Worm (Caenorhabditis elegans) whole organism, L1 larva: ENCODE measurements around the gene Y41C4A.22.

Experiments used
- alr-1 ChIP-seq: fragments of 200-800 bp; sonication (Bioruptor generic); optimal IDR thresholded peaks from 2 replicates; lab custom pipeline; 2018; ENCODE audit warnings: borderline replicate concordance, mild to moderate bottlenecking, missing genetic modification characterization, missing compliant biosample characterization
- aly-2 ChIP-seq: fragments of 150-350 bp; optimal IDR thresholded peaks from 2 replicates; lab custom pipeline; 2014; ENCODE audit warnings: missing biosample characterization, missing genetic modification characterization
- blmp-1 ChIP-seq: fragments of 150-350 bp; optimal IDR thresholded peaks from 2 replicates; lab custom pipeline; 2014; ENCODE audit warnings: missing biosample characterization, missing genetic modification characterization
- ceh-8 ChIP-seq: fragments of 200-800 bp; sonication (Bioruptor generic); optimal IDR thresholded peaks from 2 replicates; lab custom pipeline; 2018; ENCODE audit warnings: mild to moderate bottlenecking, missing genetic modification characterization, moderate library complexity, missing compliant biosample characterization
- ceh-82 ChIP-seq, 3 experiments: fragments of 150-350 bp in 1 of 3; sonication (generic microtip) in 2 of 3; optimal IDR thresholded peaks; 2 replicates each; lab custom pipeline; 2014 to 2017; ENCODE audit warnings: missing biosample characterization in 3 of 3, missing genetic modification characterization in 3 of 3
- ceh-90 ChIP-seq: sonication (generic microtip); optimal IDR thresholded peaks from 2 replicates; lab custom pipeline; 2016; ENCODE audit warnings: missing genetic modification characterization, missing compliant biosample characterization
- dsc-1 ChIP-seq: sonication (generic microtip); optimal IDR thresholded peaks from 2 replicates; lab custom pipeline; 2016; ENCODE audit warnings: mild to moderate bottlenecking, missing genetic modification characterization, missing compliant biosample characterization
- egl-13 ChIP-seq: sonication (generic microtip); optimal IDR thresholded peaks from 2 replicates; lab custom pipeline; 2016; ENCODE audit warnings: missing genotype, missing genetic modification reagents, missing genetic modification characterization, missing compliant biosample characterization
- ets-5 ChIP-seq: fragments of 200-800 bp; sonication (Bioruptor generic); IDR thresholded peaks from 2 replicates; pipeline ENCODE4 v1.3.6; 2022; ENCODE audit warnings: missing genetic modification characterization, missing compliant biosample characterization
- fkh-10 ChIP-seq: sonication (generic microtip); optimal IDR thresholded peaks from 2 replicates; lab custom pipeline; 2017; ENCODE audit warnings: missing biosample characterization, missing genetic modification reagents, missing genetic modification characterization
- fkh-8 ChIP-seq: sonication (generic microtip); optimal IDR thresholded peaks from 2 replicates; lab custom pipeline; 2016; ENCODE audit warnings: mild to moderate bottlenecking, missing genetic modification characterization, missing compliant biosample characterization
- fos-1 ChIP-seq: fragments of 150-350 bp; optimal IDR thresholded peaks from 2 replicates; lab custom pipeline; 2014; ENCODE audit warnings: missing biosample characterization, missing genetic modification characterization
- isw-1 ChIP-seq: fragments of 200-800 bp; sonication (Bioruptor generic); IDR thresholded peaks from 2 replicates; pipeline ENCODE4 v1.3.6; 2022; ENCODE audit warnings: missing genetic modification characterization, missing compliant biosample characterization
- jun-1 ChIP-seq: fragments of 150-350 bp; optimal IDR thresholded peaks from 2 replicates; lab custom pipeline; 2014; ENCODE audit warnings: missing biosample characterization, missing genetic modification reagents, missing genetic modification characterization
- lin-14 ChIP-seq: fragments of 200-800 bp; sonication (Bioruptor generic); optimal IDR thresholded peaks from 2 replicates; lab custom pipeline; 2018; ENCODE audit warnings: mild to moderate bottlenecking, missing genetic modification characterization, moderate library complexity, missing compliant biosample characterization
- lsy-2 ChIP-seq, 2 experiments: fragments of 150-350 bp; optimal IDR thresholded peaks; 2 replicates each; lab custom pipeline; 2014; ENCODE audit warnings: missing biosample characterization in 2 of 2, missing genetic modification characterization in 2 of 2
- mab-9 ChIP-seq: fragments of 200-800 bp; sonication (Bioruptor generic); IDR thresholded peaks from 2 replicates; pipeline ENCODE4 v1.3.6; 2022; ENCODE audit warnings: missing genetic modification reagents, missing genetic modification characterization, missing compliant biosample characterization
- mep-1 ChIP-seq: fragments of 150-350 bp; optimal IDR thresholded peaks from 2 replicates; lab custom pipeline; 2014; ENCODE audit warnings: missing biosample characterization, missing genetic modification characterization
- nhr-19 ChIP-seq: fragments of 200-800 bp; sonication (Bioruptor generic); conservative IDR thresholded peaks from 2 replicates; pipeline ENCODE4 v1.3.6; 2022; ENCODE audit warnings: missing genetic modification characterization, missing compliant biosample characterization
- nhr-47 ChIP-seq: sonication (generic microtip); optimal IDR thresholded peaks from 2 replicates; lab custom pipeline; 2016; ENCODE audit warnings: mild to moderate bottlenecking, missing genetic modification characterization, moderate library complexity, missing compliant biosample characterization
- nhr-71 ChIP-seq: sonication (generic microtip); optimal IDR thresholded peaks from 2 replicates; lab custom pipeline; 2016; ENCODE audit warnings: mild to moderate bottlenecking, missing genetic modification characterization, moderate library complexity, missing compliant biosample characterization
- nhr-76 ChIP-seq: sonication (generic microtip); optimal IDR thresholded peaks from 2 replicates; lab custom pipeline; 2017; ENCODE audit warnings: missing biosample characterization, missing genetic modification characterization
- nhr-77 ChIP-seq: fragments of 150-350 bp; optimal IDR thresholded peaks from 2 replicates; lab custom pipeline; 2014; ENCODE audit warnings: missing biosample characterization, missing genetic modification characterization
- nhr-84 ChIP-seq: sonication (generic microtip); optimal IDR thresholded peaks from 2 replicates; lab custom pipeline; 2017; ENCODE audit warnings: missing biosample characterization, missing genetic modification characterization
- nhr-85 ChIP-seq: sonication (generic microtip); peaks from one replicate; lab custom pipeline; 2016; ENCODE audit warnings: missing genetic modification characterization, inconsistent platforms, missing compliant biosample characterization
- nhr-90 ChIP-seq: sonication (generic microtip); optimal IDR thresholded peaks from 2 replicates; lab custom pipeline; 2016; ENCODE audit warnings: mild to moderate bottlenecking, missing genetic modification characterization, missing compliant biosample characterization; ENCODE audit not compliant: poor library complexity
- pax-3 ChIP-seq: fragments of 200-800 bp; sonication (Bioruptor generic); optimal IDR thresholded peaks from 2 replicates; lab custom pipeline; 2018; ENCODE audit warnings: mild to moderate bottlenecking, missing genetic modification characterization, moderate library complexity, missing compliant biosample characterization
- pqm-1 ChIP-seq: sonication (generic microtip); optimal IDR thresholded peaks from 3 replicates; lab custom pipeline; 2017; ENCODE audit warnings: missing biosample characterization, missing genetic modification characterization
- snu-23 ChIP-seq: sonication (generic microtip); optimal IDR thresholded peaks from 2 replicates; lab custom pipeline; 2016; ENCODE audit warnings: missing genetic modification characterization, missing compliant biosample characterization
- sox-4 ChIP-seq: sonication (generic microtip); optimal IDR thresholded peaks from 2 replicates; lab custom pipeline; 2016; ENCODE audit warnings: missing genetic modification characterization, missing compliant biosample characterization
- sptf-1 ChIP-seq: fragments of 150-350 bp; optimal IDR thresholded peaks from 2 replicates; lab custom pipeline; 2014; ENCODE audit warnings: missing biosample characterization, missing genetic modification characterization
- swsn-7 ChIP-seq: sonication (generic microtip); optimal IDR thresholded peaks from 2 replicates; lab custom pipeline; 2016; ENCODE audit warnings: missing genetic modification characterization, missing compliant biosample characterization
- tbx-2 ChIP-seq: sonication (generic microtip); optimal IDR thresholded peaks from 2 replicates; lab custom pipeline; 2016; ENCODE audit warnings: missing genetic modification characterization, missing compliant biosample characterization
- tlp-1 ChIP-seq: fragments of 150-350 bp; optimal IDR thresholded peaks from 2 replicates; lab custom pipeline; 2014; ENCODE audit warnings: missing biosample characterization, missing genetic modification characterization
- unc-130 ChIP-seq: fragments of 150-350 bp; optimal IDR thresholded peaks from 2 replicates; lab custom pipeline; 2017; ENCODE audit warnings: missing biosample characterization, missing genetic modification characterization, inconsistent platforms
- unc-62 ChIP-seq: fragments of 150-350 bp; optimal IDR thresholded peaks from 2 replicates; lab custom pipeline; 2014; ENCODE audit warnings: missing biosample characterization, missing genetic modification reagents, missing genetic modification characterization
- zip-4 ChIP-seq: fragments of 200-800 bp; sonication (Bioruptor generic); optimal IDR thresholded peaks from 2 replicates; lab custom pipeline; 2018; ENCODE audit warnings: mild to moderate bottlenecking, missing genetic modification characterization, moderate library complexity, missing compliant biosample characterization
- ztf-11 ChIP-seq, 2 experiments: sonication (generic microtip); optimal IDR thresholded peaks; 2 replicates each; lab custom pipeline; 2016 to 2017; ENCODE audit warnings: missing genetic modification characterization in 2 of 2, missing biosample characterization in 1 of 2, missing compliant biosample characterization in 1 of 2

Y41C4A.22 gene

ce11 chrIII:11663400-11663799 is 31.7 kb upstream of the Y41C4A.22 start:
- TF ChIP-seq mab-9 (no peak), lin-14 (GFP tag; lab: Kevin White, UChicago) (peak; percentile 79), ceh-82 (tag; optimal IDR thresholded peaks at IDR 0.05; lab: Kevin White, UChicago) (peak in 1 of 3 experiments; percentile 32), tbx-2 (tag; lab: Kevin White, UChicago) (peak; percentile 34), ceh-8 (GFP tag; lab: Kevin White, UChicago) (no peak), nhr-47 (tag; lab: Kevin White, UChicago) (peak; percentile 30), fkh-8 (tag; lab: Kevin White, UChicago) (peak; percentile 37), nhr-71 (tag; lab: Kevin White, UChicago) (peak; percentile 42), swsn-7 (tag; lab: Kevin White, UChicago) (peak; percentile 22), snu-23 (GFP tag; lab: Kevin White, UChicago) (peak; percentile 29), lsy-2 (tag; optimal IDR thresholded peaks at IDR 0.05; lab: Kevin White, UChicago) (peak in 1 of 2 experiments; percentile 9), fkh-10 (GFP tag; lab: Kevin White, UChicago) (peak; percentile 51), egl-13 (tag; lab: Kevin White, UChicago) (peak; percentile 3), pqm-1 (no peak)
- TF ChIP-seq, all 84 proteins: peak for 11

DNA sequence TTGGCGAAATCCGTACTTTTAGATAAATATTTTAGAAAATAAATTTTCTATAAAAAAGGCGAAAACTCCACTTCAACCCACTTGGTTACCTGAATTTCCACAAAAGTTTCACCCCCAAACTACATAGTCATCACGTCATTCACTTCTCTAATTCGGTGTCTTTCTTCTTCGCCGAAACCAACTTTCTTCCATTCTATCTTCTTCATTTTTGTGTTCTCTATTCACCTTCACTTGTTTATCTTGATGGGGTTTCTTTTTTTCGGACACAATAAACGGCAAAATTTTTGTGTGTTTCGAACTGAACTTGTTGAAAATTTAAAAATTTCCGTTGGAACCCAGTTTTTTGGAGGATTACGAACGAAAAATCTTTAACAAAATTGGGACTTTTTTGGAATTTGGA is 28.3 kb upstream of the Y41C4A.22 start:
- no peak for TF ChIP-seq jun-1 (tag; lab: Kevin White, UChicago)
- no peak for TF ChIP-seq sptf-1
- peak; percentile 7 for TF ChIP-seq snu-23 (GFP tag; lab: Kevin White, UChicago)
- TF ChIP-seq isw-1 (GFP tag; lab: Robert Waterston, UW): no peak
- TF ChIP-seq nhr-76 (tag; lab: Kevin White, UChicago): no peak
- no peak for TF ChIP-seq ets-5 (GFP tag; lab: Robert Waterston, UW)
- TF ChIP-seq pax-3 (tag; lab: Kevin White, UChicago): no peak
- TF ChIP-seq ceh-90 (tag; lab: Kevin White, UChicago): no peak
- TF ChIP-seq aly-2: no peak
- peak; percentile 47 for TF ChIP-seq lin-14 (GFP tag; lab: Kevin White, UChicago)
- TF ChIP-seq fos-1 (tag; lab: Kevin White, UChicago): no peak
- no peak for TF ChIP-seq ceh-8 (GFP tag; lab: Kevin White, UChicago)
- TF ChIP-seq mep-1 (tag; lab: Kevin White, UChicago): peak; percentile 4
- no peak for TF ChIP-seq nhr-19 (GFP tag; lab: Robert Waterston, UW)
- no peak for TF ChIP-seq pqm-1
- peak; percentile 97 for TF ChIP-seq blmp-1
- TF ChIP-seq nhr-85 (tag; lab: Kevin White, UChicago): peak; percentile 47
- TF ChIP-seq nhr-90 (tag; lab: Kevin White, UChicago): no peak

- TF ChIP-seq ceh-90 (tag; lab: Kevin White, UChicago) (no peak), dsc-1 (peak; percentile 99), unc-62 (GFP tag; lab: Kevin White, UChicago) (no peak), nhr-47 (tag; lab: Kevin White, UChicago) (peak; percentile 14), pax-3 (tag; lab: Kevin White, UChicago) (peak; percentile 45)
These were observed 26.1 kb upstream of the Y41C4A.22 start for ce11 chrIII:11669008-11669407.

DNA sequence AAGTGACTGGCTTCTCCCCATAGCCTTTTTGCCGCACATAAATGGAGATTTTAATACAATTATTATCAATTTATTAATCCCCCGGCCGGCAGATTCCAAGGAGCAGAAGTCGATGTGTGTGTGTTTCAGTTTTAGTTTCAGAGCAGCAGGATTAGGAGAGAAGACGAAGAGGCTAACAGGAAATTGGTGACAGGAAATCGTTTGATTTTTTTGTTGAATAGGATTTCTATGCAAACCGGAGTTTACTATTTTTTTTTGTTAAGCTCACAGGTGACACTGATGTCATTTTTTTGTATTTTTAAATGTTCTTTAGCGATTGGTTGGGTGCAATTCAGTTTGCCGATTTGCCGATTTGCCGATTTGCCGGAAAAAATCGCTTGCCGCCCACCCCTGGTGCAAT is 14.6 kb upstream of the Y41C4A.22 start:
- TF ChIP-seq nhr-85 (tag; lab: Kevin White, UChicago) (peak; percentile 57), fos-1 (tag; lab: Kevin White, UChicago) (no peak), dsc-1 (peak; percentile 71), sox-4 (tag; lab: Kevin White, UChicago) (peak; percentile 3), unc-130 (tag; lab: Kevin White, UChicago) (no peak), nhr-77 (tag; lab: Kevin White, UChicago) (no peak)
- TF ChIP-seq, all 84 proteins: peak for 3

ce11 chrIII:11681461-11682014 is 13.5 kb upstream of the Y41C4A.22 start:
- TF ChIP-seq fkh-8 (tag; lab: Kevin White, UChicago) (peak; percentile 67), alr-1 (no peak), ztf-11 (tag; optimal IDR thresholded peaks at IDR 0.05; lab: Kevin White, UChicago) (no peak), egl-13 (tag; lab: Kevin White, UChicago) (peak; percentile 16), nhr-84 (tag; lab: Kevin White, UChicago) (no peak), lin-14 (GFP tag; lab: Kevin White, UChicago) (peak; percentile 84), zip-4 (no peak), sox-4 (tag; lab: Kevin White, UChicago) (no peak), fos-1 (tag; lab: Kevin White, UChicago) (no peak), lsy-2 (tag; optimal IDR thresholded peaks at IDR 0.05; lab: Kevin White, UChicago) (peak in 1 of 2 experiments; percentile 11), fkh-10 (GFP tag; lab: Kevin White, UChicago) (no peak), tlp-1 (no peak), ets-5 (GFP tag; lab: Robert Waterston, UW) (no peak)
